Worm (Caenorhabditis elegans) whole organism, young adult: ENCODE results near the gene sex-1.

Experiments used
- F49E8.2 ChIP-seq: sonication (generic microtip); optimal IDR thresholded peaks from 3 replicates; lab custom pipeline; 2017; ENCODE audit warnings: missing genetic modification characterization, mild to moderate bottlenecking, missing compliant biosample characterization, antibody characterized with exemption, moderate library complexity; ENCODE audit not compliant: insufficient read depth
- atf-7 ChIP-seq: sonication (generic microtip); optimal IDR thresholded peaks from 2 replicates; lab custom pipeline; 2017; ENCODE audit warnings: mild to moderate bottlenecking, missing genetic modification characterization, missing compliant biosample characterization
- attf-3 ChIP-seq: fragments of 200-800 bp; sonication (Bioruptor generic); conservative IDR thresholded peaks from 2 replicates; pipeline ENCODE4 v1.3.6; 2022; ENCODE audit warnings: missing genetic modification reagents, missing genetic modification characterization, missing compliant biosample characterization
- hlh-26 ChIP-seq: fragments of 200-800 bp; sonication (Bioruptor generic); conservative IDR thresholded peaks from 2 replicates; pipeline ENCODE4 v1.3.6; 2022; ENCODE audit warnings: missing genetic modification reagents, missing genetic modification characterization, missing compliant biosample characterization
- hmg-1.2 ChIP-seq: fragments of 200-800 bp; sonication (Bioruptor generic); IDR thresholded peaks from 2 replicates; pipeline ENCODE4 v1.3.6; 2022; ENCODE audit warnings: missing genetic modification reagents, missing genetic modification characterization, missing compliant biosample characterization
- madf-10 ChIP-seq: sonication (generic microtip); optimal IDR thresholded peaks from 2 replicates; lab custom pipeline; 2016; ENCODE audit warnings: mild to moderate bottlenecking, missing genetic modification characterization, missing compliant biosample characterization
- mes-4 ChIP-seq: sonication (generic microtip); optimal IDR thresholded peaks from 2 replicates; lab custom pipeline; 2016; ENCODE audit warnings: missing genotype, missing genetic modification characterization, missing compliant biosample characterization
- nfya-2 ChIP-seq: fragments of 200-800 bp; sonication (Bioruptor generic); IDR thresholded peaks from 2 replicates; pipeline ENCODE4 v1.3.6; 2022; ENCODE audit warnings: missing genetic modification reagents, missing genetic modification characterization, missing compliant biosample characterization
- snpc-1.3 ChIP-seq: sonication (generic microtip); optimal IDR thresholded peaks from 2 replicates; lab custom pipeline; 2017; ENCODE audit warnings: missing genetic modification characterization, mild to moderate bottlenecking, missing compliant biosample characterization, antibody characterized with exemption, moderate library complexity, missing genotype, missing genetic modification reagents; ENCODE audit not compliant: insufficient read depth
- snpc-4 ChIP-seq, 5 experiments: fragments of 150-350 bp in 1 of 5; sonication (generic microtip) in 4 of 5; optimal IDR thresholded peaks; 2 replicates each; lab custom pipeline; 2014 to 2018; ENCODE audit warnings: missing genetic modification characterization in 5 of 5, missing biosample characterization in 3 of 5, antibody characterized with exemption in 2 of 5, mild to moderate bottlenecking in 2 of 5, missing compliant biosample characterization in 2 of 5, missing genotype in 2 of 5, moderate library complexity in 2 of 5, missing genetic modification reagents in 1 of 5
- unc-62 ChIP-seq: fragments of 150-350 bp; optimal IDR thresholded peaks from 2 replicates; lab custom pipeline; 2014; ENCODE audit warnings: missing biosample characterization, missing genetic modification reagents, missing genetic modification characterization

DNA sequence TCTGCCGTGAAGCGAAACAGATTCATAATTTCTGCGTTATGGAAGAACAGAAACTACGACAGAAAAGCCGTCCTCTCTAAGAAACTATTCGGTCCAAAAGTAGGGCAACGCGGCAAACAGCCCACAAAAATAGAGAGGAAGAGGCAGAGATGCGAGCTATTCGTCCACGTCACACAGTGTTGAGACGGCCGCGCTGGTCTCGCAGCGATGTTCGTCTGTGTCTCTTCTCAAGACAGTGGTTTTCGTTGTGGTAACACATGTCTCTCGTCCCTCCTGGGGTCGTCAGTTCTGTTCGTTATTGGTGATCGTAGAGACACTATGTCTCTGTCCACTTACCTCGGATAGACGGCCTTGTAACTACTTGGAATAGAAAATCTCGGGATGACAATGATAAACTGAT is 46.5 kb downstream of the sex-1 start, which contains the start of gene erd-2.1:
- TF ChIP-seq unc-62 (GFP tag; lab: Kevin White, UChicago) (no peak), mes-4 (tag; lab: Kevin White, UChicago) (no peak), F49E8.2 (no peak), madf-10 (tag; lab: Kevin White, UChicago) (no peak), attf-3 (GFP tag; lab: Robert Waterston, UW) (no peak), nfya-2 (GFP tag; lab: Robert Waterston, UW) (no peak), atf-7 (tag; lab: Kevin White, UChicago) (no peak), hmg-1.2 (peak; percentile 81), snpc-4 (GFP tag; optimal IDR thresholded peaks at IDR 0.05; lab: Kevin White, UChicago) (no peak), snpc-4 (tag; optimal IDR thresholded peaks at IDR 0.05; lab: Kevin White, UChicago) (no peak), snpc-1.3 (tag; lab: Kevin White, UChicago) (no peak), hlh-26 (GFP tag; lab: Robert Waterston, UW) (no peak)
